Fruit fly (Drosophila melanogaster) whole organism, embryonic: Measurements from ENCODE around the gene mRpS26.

Source experiments
- ATbp ChIP-seq: fragments of 200-800 bp; sonication (Bioruptor generic); optimal IDR thresholded peaks from 2 replicates; lab custom pipeline; 2017; ENCODE audit warnings: missing biosample characterization, mild to moderate bottlenecking, missing genetic modification characterization, missing genetic modification reagents
- Abd-B ChIP-seq: fragments of 200-800 bp; sonication (Bioruptor generic); optimal IDR thresholded peaks from 2 replicates; lab custom pipeline; 2018; ENCODE audit warnings: missing biosample characterization, mild to moderate bottlenecking, missing genetic modification characterization, moderate library complexity
- B-H1 ChIP-seq: fragments of 200-800 bp; sonication (Bioruptor generic); IDR thresholded peaks from 3 replicates; pipeline ENCODE4 v1.3.6; 2022; ENCODE audit warnings: missing biosample characterization, missing genetic modification characterization
- CG11398 ChIP-seq: fragments of 200-800 bp; sonication (Bioruptor generic); optimal IDR thresholded peaks from 2 replicates; lab custom pipeline; 2016; ENCODE audit warnings: missing biosample characterization, missing genetic modification characterization
- CG15011 ChIP-seq: fragments of 200-800 bp; sonication (Bioruptor generic); optimal IDR thresholded peaks from 3 replicates; lab custom pipeline; 2018; ENCODE audit warnings: missing biosample characterization, mild to moderate bottlenecking, missing genetic modification characterization
- CG17359 ChIP-seq: fragments of 200-800 bp; sonication (Bioruptor generic); optimal IDR thresholded peaks from 3 replicates; lab custom pipeline; 2018; ENCODE audit warnings: missing biosample characterization, mild to moderate bottlenecking, missing genetic modification characterization, moderate library complexity
- CG1792 ChIP-seq: fragments of 200-800 bp; sonication (Bioruptor generic); optimal IDR thresholded peaks from 2 replicates; lab custom pipeline; 2016; ENCODE audit warnings: missing biosample characterization, missing genetic modification characterization
- CG32767 ChIP-seq: fragments of 200-800 bp; sonication (Bioruptor generic); IDR thresholded peaks from 2 replicates; pipeline ENCODE4 v1.3.6; 2022; ENCODE audit warnings: missing biosample characterization, missing genetic modification characterization
- CG3838 ChIP-seq: fragments of 200-800 bp; sonication (Bioruptor generic); optimal IDR thresholded peaks from 3 replicates; lab custom pipeline; 2016; ENCODE audit warnings: missing biosample characterization, missing genetic modification characterization
- CG3847 ChIP-seq: fragments of 200-800 bp; sonication (Bioruptor generic); IDR thresholded peaks from 2 replicates; pipeline ENCODE4 v1.3.6; 2022; ENCODE audit warnings: missing biosample characterization, missing genetic modification characterization
- CG3995 ChIP-seq: fragments of 200-800 bp; sonication (Bioruptor generic); optimal IDR thresholded peaks from 3 replicates; lab custom pipeline; 2016; ENCODE audit warnings: missing biosample characterization, missing genetic modification characterization
- CG4404 ChIP-seq: fragments of 200-800 bp; sonication (Bioruptor generic); IDR thresholded peaks from 2 replicates; pipeline ENCODE4 v1.3.6; 2022; ENCODE audit warnings: missing biosample characterization, missing genetic modification characterization
- CG6254 ChIP-seq: fragments of 200-800 bp; sonication (Bioruptor generic); optimal IDR thresholded peaks from 3 replicates; lab custom pipeline; 2017; ENCODE audit warnings: mild to moderate bottlenecking, missing biosample characterization, missing genetic modification reagents, missing genetic modification characterization
- CG6791 ChIP-seq: fragments of 200-800 bp; sonication (Bioruptor generic); IDR thresholded peaks from 3 replicates; pipeline ENCODE4 v1.3.6; 2022; ENCODE audit warnings: missing biosample characterization, missing genetic modification characterization; ENCODE audit not compliant: partially characterized antibody
- CG6854 ChIP-seq: fragments of 200-800 bp; sonication (Bioruptor generic); optimal IDR thresholded peaks from 3 replicates; lab custom pipeline; 2017; ENCODE audit warnings: missing biosample characterization, mild to moderate bottlenecking, missing genetic modification characterization
- CG9876 ChIP-seq: fragments of 200-800 bp; sonication (Bioruptor generic); optimal IDR thresholded peaks from 2 replicates; lab custom pipeline; 2016; ENCODE audit warnings: missing biosample characterization, missing genetic modification characterization
- Deaf1 ChIP-seq: fragments of 200-800 bp; optimal IDR thresholded peaks from 3 replicates; lab custom pipeline; 2019; ENCODE audit warnings: missing biosample characterization, mild to moderate bottlenecking, missing genetic modification characterization, moderate library complexity
- Dek ChIP-seq: fragments of 200-800 bp; sonication (Bioruptor generic); optimal IDR thresholded peaks from 3 replicates; lab custom pipeline; 2019; ENCODE audit warnings: missing biosample characterization, mild to moderate bottlenecking, missing genetic modification characterization, moderate library complexity
- Dfd ChIP-seq, 2 experiments: fragments of >200 bp; optimal IDR thresholded peaks; 2 replicates each; lab custom pipeline; 2017; ENCODE audit warnings: missing biosample characterization in 2 of 2, missing genetic modification characterization in 2 of 2
- ERR ChIP-seq: fragments of 200-800 bp; sonication (Bioruptor generic); optimal IDR thresholded peaks from 2 replicates; lab custom pipeline; 2016; ENCODE audit warnings: missing biosample characterization, missing genetic modification characterization
- Eip74EF ChIP-seq, 2 experiments: fragments of 200-800 bp in 1 of 2; fragments of >200 bp in 1 of 2; sonication (Bioruptor generic) in 1 of 2; optimal IDR thresholded peaks; 2 replicates each; lab custom pipeline; 2017 to 2019; ENCODE audit warnings: missing biosample characterization in 2 of 2, missing genetic modification characterization in 2 of 2, mild to moderate bottlenecking in 1 of 2, moderate library complexity in 1 of 2
- Ets97D ChIP-seq: fragments of 200-800 bp; sonication (Bioruptor generic); optimal IDR thresholded peaks from 3 replicates; lab custom pipeline; 2016; ENCODE audit warnings: missing biosample characterization, missing genetic modification characterization
- HmgD ChIP-seq: fragments of 200-800 bp; sonication (Bioruptor generic); optimal IDR thresholded peaks from 3 replicates; lab custom pipeline; 2016; ENCODE audit warnings: missing biosample characterization, missing genetic modification characterization
- Hsf ChIP-seq: fragments of 200-800 bp; sonication (Bioruptor generic); optimal IDR thresholded peaks from 3 replicates; lab custom pipeline; 2016; ENCODE audit warnings: missing biosample characterization, missing genetic modification characterization
- Max ChIP-seq: fragments of 200-800 bp; sonication (Bioruptor generic); optimal IDR thresholded peaks from 2 replicates; lab custom pipeline; 2016; ENCODE audit warnings: missing biosample characterization, mild to moderate bottlenecking, missing genetic modification characterization
- Mes4 ChIP-seq: fragments of 200-800 bp; sonication (Bioruptor generic); optimal IDR thresholded peaks from 2 replicates; lab custom pipeline; 2016; ENCODE audit warnings: missing biosample characterization, missing genetic modification characterization
- Pdp1 ChIP-seq, 2 experiments: fragments of 200-800 bp; sonication (Bioruptor generic); optimal IDR thresholded peaks; 3 replicates each; lab custom pipeline; 2016; ENCODE audit warnings: missing biosample characterization in 2 of 2, missing genetic modification characterization in 2 of 2, mild to moderate bottlenecking in 1 of 2, moderate library complexity in 1 of 2
- Rfx ChIP-seq: fragments of 200-800 bp; sonication (Bioruptor generic); IDR thresholded peaks from 2 replicates; pipeline ENCODE4 v1.3.6; 2022; ENCODE audit warnings: missing biosample characterization, missing genetic modification characterization
- Rx ChIP-seq: fragments of 200-800 bp; sonication (Bioruptor generic); IDR thresholded peaks from 2 replicates; pipeline ENCODE4 v1.3.6; 2022; ENCODE audit warnings: missing biosample characterization, missing genetic modification characterization
- Tbp ChIP-seq: fragments of >200 bp; optimal IDR thresholded peaks from 2 replicates; lab custom pipeline; 2018; ENCODE audit warnings: missing biosample characterization, missing genetic modification characterization
- ato ChIP-seq: fragments of 200-800 bp; sonication (Bioruptor generic); IDR thresholded peaks from 2 replicates; pipeline ENCODE4 v1.3.6; 2022; ENCODE audit warnings: missing biosample characterization, missing genetic modification characterization; ENCODE audit not compliant: partially characterized antibody
- az2 ChIP-seq: fragments of 200-800 bp; sonication (Bioruptor generic); optimal IDR thresholded peaks from 3 replicates; lab custom pipeline; 2016; ENCODE audit warnings: missing biosample characterization, missing genetic modification characterization
- croc ChIP-seq: fragments of 200-800 bp; sonication (Bioruptor generic); conservative IDR thresholded peaks from 3 replicates; pipeline ENCODE4 v1.3.6; 2022; ENCODE audit warnings: missing biosample characterization, missing genetic modification characterization
- da ChIP-seq: fragments of 200-800 bp; sonication (Bioruptor generic); optimal IDR thresholded peaks from 2 replicates; lab custom pipeline; 2016; ENCODE audit warnings: missing biosample characterization, missing genetic modification characterization
- dpn ChIP-seq, 2 experiments: fragments of 200-800 bp; sonication (Bioruptor generic); optimal IDR thresholded peaks; 3 replicates each; lab custom pipeline; 2016; ENCODE audit warnings: missing biosample characterization in 2 of 2, missing genetic modification characterization in 2 of 2
- fd96Cb ChIP-seq: fragments of 200-800 bp; sonication (Bioruptor generic); optimal IDR thresholded peaks from 2 replicates; lab custom pipeline; 2018; ENCODE audit warnings: missing biosample characterization, mild to moderate bottlenecking, missing genetic modification characterization, moderate library complexity
- gce ChIP-seq: fragments of 200-800 bp; sonication (Bioruptor generic); IDR thresholded peaks from 3 replicates; pipeline ENCODE4 v1.3.6; 2022; ENCODE audit warnings: missing biosample characterization, missing genetic modification characterization
- grn ChIP-seq: fragments of 200-800 bp; sonication (Bioruptor generic); optimal IDR thresholded peaks from 3 replicates; lab custom pipeline; 2017; ENCODE audit warnings: missing biosample characterization, missing genetic modification characterization
- gro ChIP-seq: fragments of 200-800 bp; sonication (Bioruptor generic); optimal IDR thresholded peaks from 2 replicates; lab custom pipeline; 2016; ENCODE audit warnings: missing biosample characterization, missing genetic modification characterization
- jing ChIP-seq: fragments of 200-800 bp; sonication (Bioruptor generic); optimal IDR thresholded peaks from 2 replicates; lab custom pipeline; 2018; ENCODE audit warnings: missing biosample characterization, mild to moderate bottlenecking, missing genetic modification characterization
- lov ChIP-seq, 2 experiments: fragments of 200-800 bp in 1 of 2; fragments of >200 bp in 1 of 2; sonication (Bioruptor generic) in 1 of 2; IDR thresholded peaks in 1 of 2; optimal IDR thresholded peaks in 1 of 2; 2 replicates in 1 of 2; 3 replicates in 1 of 2; pipeline versions ENCODE4 v1.3.6 to Lab custom; 2017 to 2022; ENCODE audit warnings: missing biosample characterization in 1 of 2, missing genetic modification characterization in 1 of 2
- onecut ChIP-seq: fragments of 200-800 bp; sonication (Bioruptor generic); IDR thresholded peaks from 2 replicates; pipeline ENCODE4 v1.3.6; 2022; ENCODE audit warnings: missing biosample characterization, missing genetic modification characterization
- slou ChIP-seq: fragments of 200-800 bp; sonication (Bioruptor generic); optimal IDR thresholded peaks from 3 replicates; lab custom pipeline; 2016; ENCODE audit warnings: missing biosample characterization, missing genetic modification characterization
- stwl ChIP-seq: fragments of 200-800 bp; sonication (Bioruptor generic); optimal IDR thresholded peaks from 3 replicates; lab custom pipeline; 2018; ENCODE audit warnings: missing biosample characterization, mild to moderate bottlenecking, missing genetic modification characterization, moderate library complexity
- twi ChIP-seq: fragments of 200-800 bp; optimal IDR thresholded peaks from 2 replicates; lab custom pipeline; 2019; ENCODE audit warnings: missing biosample characterization, mild to moderate bottlenecking, missing genetic modification characterization, moderate library complexity
- usp ChIP-seq: fragments of >200 bp; optimal IDR thresholded peaks from 2 replicates; lab custom pipeline; 2017; ENCODE audit warnings: missing biosample characterization, missing genetic modification characterization
- vvl ChIP-seq: fragments of 200-800 bp; sonication (Bioruptor generic); IDR thresholded peaks from 2 replicates; pipeline ENCODE4 v1.3.6; 2022; ENCODE audit warnings: missing biosample characterization, missing genetic modification characterization
- yki ChIP-seq: fragments of >200 bp; optimal IDR thresholded peaks from 3 replicates; lab custom pipeline; 2018
- z ChIP-seq: fragments of 200-800 bp; sonication (Bioruptor generic); IDR thresholded peaks from 3 replicates; pipeline ENCODE4 v1.3.6; 2022; ENCODE audit warnings: missing biosample characterization, missing genetic modification characterization

The mRpS26 gene

dm6 chr3L:18114038-18114926 lies 7.9 kb downstream of the mRpS26 start (continued):
- TF ChIP-seq ato (GFP tag; lab: Robert Waterston, UW) (0 out of 2 replicates have a peak, but pooled peaks have one; percentile 33), usp (GFP tag; lab: Kevin White, UChicago) (no peak), Dek (tag; lab: Kevin White, UChicago) (peak; percentile 28), vvl (GFP tag; lab: Robert Waterston, UW) (no peak; the same call in none of the 2 replicates), CG3995 (no peak), CG32767 (GFP tag; lab: Robert Waterston, UW) (no peak), stwl (tag; lab: Kevin White, UChicago) (no peak), Rfx (peak; percentile 79), Deaf1 (no peak), CG4404 (GFP tag; lab: Robert Waterston, UW) (no peak), jing (GFP tag; lab: Kevin White, UChicago) (no peak), ATbp (no peak), Dfd (GFP tag; optimal IDR thresholded peaks at IDR 0.05; lab: Kevin White, UChicago) (no peak), CG9876 (GFP tag; lab: Kevin White, UChicago) (no peak), twi (tag; lab: Kevin White, UChicago) (no peak), gce (GFP tag; lab: Robert Waterston, UW) (peak; percentile 51; the same call in 1 of the 3 replicates), croc (GFP tag; lab: Robert Waterston, UW) (no peak), ERR (GFP tag; lab: Kevin White, UChicago) (no peak), Abd-B (GFP tag; lab: Kevin White, UChicago) (peak; percentile 23), CG3838 (no peak), lov (optimal IDR thresholded peaks at IDR 0.05; lab: Kevin White, UChicago) (no peak), lov (GFP tag; IDR thresholded peaks at IDR 0.05; lab: Robert Waterston, UW) (peak; percentile 65; the same call in 1 of the 3 replicates), da (GFP tag; lab: Kevin White, UChicago) (no peak), CG3847 (GFP tag; lab: Robert Waterston, UW) (peak; percentile 6; the same call in 1 of the 2 replicates), grn (GFP tag; lab: Kevin White, UChicago) (peak; percentile 73), Tbp (GFP tag; lab: Kevin White, UChicago) (no peak), Eip74EF (GFP tag; optimal IDR thresholded peaks at IDR 0.05; lab: Kevin White, UChicago) (peak in 1 of 2 experiments; percentile 66), CG1792 (GFP tag; lab: Kevin White, UChicago) (no peak), fd96Cb (tag; lab: Kevin White, UChicago) (peak; percentile 53), CG15011 (GFP tag; lab: Kevin White, UChicago) (peak; percentile 24), Hsf (GFP tag; lab: Kevin White, UChicago) (peak; percentile 28), dpn (GFP tag; optimal IDR thresholded peaks at IDR 0.05; lab: Kevin White, UChicago) (no peak), gro (GFP tag; lab: Kevin White, UChicago) (peak; percentile 46), Rx (GFP tag; lab: Robert Waterston, UW) (no peak), CG6791 (GFP tag; lab: Robert Waterston, UW) (no peak), HmgD (GFP tag; lab: Kevin White, UChicago) (peak; percentile 43), Pdp1 (GFP tag; optimal IDR thresholded peaks at IDR 0.05; lab: Kevin White, UChicago) (peak; percentile 24 to 84), CG6854 (GFP tag; lab: Kevin White, UChicago) (peak; percentile 57), CG17359 (peak; percentile 30), slou (GFP tag; lab: Kevin White, UChicago) (no peak), Ets97D (peak; percentile 13), CG11398 (GFP tag; lab: Kevin White, UChicago) (no peak), Mes4 (peak; percentile 44), Max (GFP tag; lab: Kevin White, UChicago) (no peak), CG6254 (GFP tag; lab: Kevin White, UChicago) (no peak), z (GFP tag; lab: Robert Waterston, UW) (no peak), B-H1 (GFP tag; lab: Robert Waterston, UW) (no peak), yki (lab: Kevin White, UChicago) (no peak), az2 (GFP tag; lab: Kevin White, UChicago) (no peak), onecut (GFP tag; lab: Robert Waterston, UW) (peak; percentile 74)
